In genomic region chr3R:8650741-8651140, dm6 we compare ENCODE assay signal across 4 fruit fly cellular contexts.
TF ChIP-seq lines count a peak whose summit lies in the region.

Gene Mkk4 (minus strand): TSS chr3R:8650796.
Gene SLIRP2 (plus strand): TSS chr3R:8651084.

TF ChIP-seq in whole organism, adult, 20 proteins besides CTCF, POLR2A, EP300 and RAD21 (continued from another document):
- TF ChIP-seq CG12768 (GFP tag; optimal IDR thresholded peaks at IDR 0.05; lab: Kevin White, UChicago): peak; percentile 98
- TF ChIP-seq cic (GFP tag; optimal IDR thresholded peaks at IDR 0.05; lab: Kevin White, UChicago): peak; percentile 88

TF ChIP-seq in whole organism, embryonic, 481 proteins besides CTCF, POLR2A, EP300 and RAD21 (continued from another document and continues in another):
- TF ChIP-seq sim (GFP tag; IDR thresholded peaks at IDR 0.05; lab: Robert Waterston, UW): peak; percentile 98
- TF ChIP-seq CG10979 (tag; optimal IDR thresholded peaks at IDR 0.05; lab: Kevin White, UChicago): peak; percentile 98
- TF ChIP-seq tap (tag; optimal IDR thresholded peaks at IDR 0.05; lab: Kevin White, UChicago): peak; percentile 98
- peak; percentile 99 for TF ChIP-seq CG9609 (GFP tag; optimal IDR thresholded peaks at IDR 0.05; lab: Kevin White, UChicago)
- TF ChIP-seq CG30431 (GFP tag; optimal IDR thresholded peaks at IDR 0.05; lab: Kevin White, UChicago): peak; percentile 99
- TF ChIP-seq CG7745 (tag; optimal IDR thresholded peaks at IDR 0.05; lab: Kevin White, UChicago): peak; percentile 80
- TF ChIP-seq crc (GFP tag; optimal IDR thresholded peaks at IDR 0.05; lab: Kevin White, UChicago): peak; percentile 95
- peak; percentile 99 for TF ChIP-seq fu2 (GFP tag; optimal IDR thresholded peaks at IDR 0.05; lab: Kevin White, UChicago)
- peak; percentile 100 for TF ChIP-seq CG6689 (GFP tag; IDR thresholded peaks at IDR 0.05; lab: Robert Waterston, UW)
- TF ChIP-seq pzg (GFP tag; optimal IDR thresholded peaks at IDR 0.05; lab: Kevin White, UChicago): peak; percentile 85
- peak; percentile 99 for TF ChIP-seq so (GFP tag; IDR thresholded peaks at IDR 0.05; lab: Robert Waterston, UW)
- no peak for TF ChIP-seq sc (optimal IDR thresholded peaks at IDR 0.05; lab: Kevin White, UChicago)
- peak; percentile 98 for TF ChIP-seq sc (GFP tag; optimal IDR thresholded peaks at IDR 0.05; lab: Kevin White, UChicago)
- peak; percentile 99 for TF ChIP-seq CG2712 (tag; optimal IDR thresholded peaks at IDR 0.05; lab: Kevin White, UChicago)
- peak; percentile 99 for TF ChIP-seq bab2 (GFP tag; optimal IDR thresholded peaks at IDR 0.05; lab: Kevin White, UChicago)
- TF ChIP-seq tin (GFP tag; optimal IDR thresholded peaks at IDR 0.05; lab: Kevin White, UChicago): peak; percentile 99
- TF ChIP-seq jumu (GFP tag; optimal IDR thresholded peaks at IDR 0.05; lab: Kevin White, UChicago): peak; percentile 99
- TF ChIP-seq salm (tag; optimal IDR thresholded peaks at IDR 0.05; lab: Kevin White, UChicago): peak; percentile 97
- TF ChIP-seq CG8765 (GFP tag; IDR thresholded peaks at IDR 0.05; lab: Robert Waterston, UW): peak; percentile 98
- peak; percentile 99 for TF ChIP-seq gro (GFP tag; optimal IDR thresholded peaks at IDR 0.05; lab: Kevin White, UChicago)
- peak; percentile 72 for TF ChIP-seq bigmax (GFP tag; optimal IDR thresholded peaks at IDR 0.05; lab: Kevin White, UChicago)
- peak; percentile 97 for TF ChIP-seq bowl (GFP tag; IDR thresholded peaks at IDR 0.05; lab: Robert Waterston, UW)
- TF ChIP-seq HLHmδ (GFP tag; optimal IDR thresholded peaks at IDR 0.05; lab: Kevin White, UChicago): peak; percentile 10
- peak; percentile 98 for TF ChIP-seq CG7556 (GFP tag; optimal IDR thresholded peaks at IDR 0.05; lab: Kevin White, UChicago)
- peak; percentile 97 for TF ChIP-seq ham (GFP tag; IDR thresholded peaks at IDR 0.05; lab: Robert Waterston, UW)
- peak; percentile 98 for TF ChIP-seq emc (GFP tag; optimal IDR thresholded peaks at IDR 0.05; lab: Kevin White, UChicago)
- peak; percentile 99 for TF ChIP-seq dpn (GFP tag; optimal IDR thresholded peaks at IDR 0.05; lab: Kevin White, UChicago)
- peak; percentile 97 for TF ChIP-seq Nf-YA (GFP tag; IDR thresholded peaks at IDR 0.05; lab: Robert Waterston, UW)
- TF ChIP-seq Stat92E (GFP tag; optimal IDR thresholded peaks at IDR 0.05; lab: Kevin White, UChicago): peak in 1 of 3 experiments; percentile 95
- peak; percentile 98 for TF ChIP-seq CG3838 (GFP tag; optimal IDR thresholded peaks at IDR 0.05; lab: Kevin White, UChicago)
- TF ChIP-seq unpg (GFP tag; optimal IDR thresholded peaks at IDR 0.05; lab: Kevin White, UChicago): peak; percentile 99
- peak; percentile 99 for TF ChIP-seq Abd-B (GFP tag; optimal IDR thresholded peaks at IDR 0.05; lab: Kevin White, UChicago)
- TF ChIP-seq Mes4 (GFP tag; optimal IDR thresholded peaks at IDR 0.05; lab: Kevin White, UChicago): peak; percentile 98
- peak; percentile 98 for TF ChIP-seq CG12155 (GFP tag; optimal IDR thresholded peaks at IDR 0.05; lab: Kevin White, UChicago)
- TF ChIP-seq NC2β (GFP tag; optimal IDR thresholded peaks at IDR 0.05; lab: Kevin White, UChicago): peak; percentile 98
- TF ChIP-seq trh (GFP tag; optimal IDR thresholded peaks at IDR 0.05; lab: Kevin White, UChicago): peak; percentile 98
- TF ChIP-seq eyg (GFP tag; optimal IDR thresholded peaks at IDR 0.05; lab: Kevin White, UChicago): peak; percentile 98
- peak; percentile 95 for TF ChIP-seq Hand (GFP tag; optimal IDR thresholded peaks at IDR 0.05; lab: Kevin White, UChicago)
- TF ChIP-seq CG16815 (GFP tag; optimal IDR thresholded peaks at IDR 0.05; lab: Kevin White, UChicago): peak; percentile 99
- TF ChIP-seq Usf (GFP tag; optimal IDR thresholded peaks at IDR 0.05; lab: Kevin White, UChicago): peak; percentile 98
- no peak for TF ChIP-seq yki (optimal IDR thresholded peaks at IDR 0.05; lab: Kevin White, UChicago)
- TF ChIP-seq CG3407 (GFP tag; optimal IDR thresholded peaks at IDR 0.05; lab: Kevin White, UChicago): peak; percentile 98
- peak; percentile 98 for TF ChIP-seq grau (tag; optimal IDR thresholded peaks at IDR 0.05; lab: Kevin White, UChicago)

TF ChIP-seq in whole organism, prepupa, 60 proteins besides CTCF, POLR2A, EP300 and RAD21 (continued from another document):
- peak; percentile 98 for TF ChIP-seq Lpt (GFP tag; optimal IDR thresholded peaks at IDR 0.05; lab: Kevin White, UChicago)
- peak; percentile 99 for TF ChIP-seq CG6163 (GFP tag; IDR thresholded peaks at IDR 0.05; lab: Robert Waterston, UW)
- TF ChIP-seq CG6276 (GFP tag; optimal IDR thresholded peaks at IDR 0.05; lab: Kevin White, UChicago): peak; percentile 98
- TF ChIP-seq CG32006 (GFP tag; optimal IDR thresholded peaks at IDR 0.05; lab: Kevin White, UChicago): peak; percentile 99
- TF ChIP-seq dac (GFP tag; optimal IDR thresholded peaks at IDR 0.05; lab: Kevin White, UChicago): peak; percentile 97
- TF ChIP-seq Blimp-1 (GFP tag; optimal IDR thresholded peaks at IDR 0.05; lab: Kevin White, UChicago): peak; percentile 93
- TF ChIP-seq CG10669 (GFP tag; optimal IDR thresholded peaks at IDR 0.05; lab: Kevin White, UChicago): peak; percentile 99
- TF ChIP-seq vri (GFP tag; optimal IDR thresholded peaks at IDR 0.05; lab: Kevin White, UChicago): peak; percentile 98
- TF ChIP-seq Eip78C (GFP tag; lab: Kevin White, UChicago): peak; percentile 100
- peak; percentile 99 for TF ChIP-seq CG8119 (GFP tag; IDR thresholded peaks at IDR 0.05; lab: Robert Waterston, UW)
- peak; percentile 99 for TF ChIP-seq net (GFP tag; optimal IDR thresholded peaks at IDR 0.05; lab: Kevin White, UChicago)
- peak; percentile 99 for TF ChIP-seq eg (GFP tag; IDR thresholded peaks at IDR 0.05; lab: Robert Waterston, UW)
- TF ChIP-seq CG34406 (GFP tag; optimal IDR thresholded peaks at IDR 0.05; lab: Kevin White, UChicago): peak; percentile 99
- TF ChIP-seq CG7368 (GFP tag; optimal IDR thresholded peaks at IDR 0.05; lab: Kevin White, UChicago): peak; percentile 98
- TF ChIP-seq OdsH (GFP tag; optimal IDR thresholded peaks at IDR 0.05; lab: Kevin White, UChicago): peak; percentile 99
- peak; percentile 99 for TF ChIP-seq Hr39 (GFP tag; optimal IDR thresholded peaks at IDR 0.05; lab: Kevin White, UChicago)
- peak; percentile 99 for TF ChIP-seq topi (GFP tag; optimal IDR thresholded peaks at IDR 0.05; lab: Kevin White, UChicago)
- TF ChIP-seq CG4318 (GFP tag; optimal IDR thresholded peaks at IDR 0.05; lab: Kevin White, UChicago): peak; percentile 98
- peak; percentile 99 for TF ChIP-seq CG3032 (tag; optimal IDR thresholded peaks at IDR 0.05; lab: Kevin White, UChicago)
- TF ChIP-seq Ets96B (tag; optimal IDR thresholded peaks at IDR 0.05; lab: Kevin White, UChicago): peak; percentile 98
- TF ChIP-seq acj6 (GFP tag; optimal IDR thresholded peaks at IDR 0.05; lab: Kevin White, UChicago): peak; percentile 99
- peak; percentile 99 for TF ChIP-seq Sox15 (GFP tag; optimal IDR thresholded peaks at IDR 0.05; lab: Kevin White, UChicago)
- TF ChIP-seq Sox14 (GFP tag; optimal IDR thresholded peaks at IDR 0.05; lab: Kevin White, UChicago): peak; percentile 99
- TF ChIP-seq cyc (GFP tag; optimal IDR thresholded peaks at IDR 0.05; lab: Kevin White, UChicago): peak; percentile 99
- TF ChIP-seq CG6792 (GFP tag; optimal IDR thresholded peaks at IDR 0.05; lab: Kevin White, UChicago): peak; percentile 99
- peak; percentile 96 for TF ChIP-seq Eip93F (GFP tag; optimal IDR thresholded peaks at IDR 0.05; lab: Kevin White, UChicago)
- TF ChIP-seq ss (GFP tag; optimal IDR thresholded peaks at IDR 0.05; lab: Kevin White, UChicago): peak; percentile 96 to 97
- TF ChIP-seq CG8632 (GFP tag; optimal IDR thresholded peaks at IDR 0.05; lab: Kevin White, UChicago): peak; percentile 98
- TF ChIP-seq CG11902 (GFP tag; optimal IDR thresholded peaks at IDR 0.05; lab: Kevin White, UChicago): peak; percentile 98
- peak; percentile 98 for TF ChIP-seq CG11762 (GFP tag; optimal IDR thresholded peaks at IDR 0.05; lab: Kevin White, UChicago; ENCODE audit: insufficient read depth)
- peak; percentile 98 for TF ChIP-seq CG11294 (GFP tag; IDR thresholded peaks at IDR 0.05; lab: Robert Waterston, UW)
- peak; percentile 99 for TF ChIP-seq Hr4 (GFP tag; optimal IDR thresholded peaks at IDR 0.05; lab: Kevin White, UChicago)
- TF ChIP-seq salr (GFP tag; optimal IDR thresholded peaks at IDR 0.05; lab: Kevin White, UChicago): peak; percentile 97 to 98
- peak; percentile 99 for TF ChIP-seq CG15336 (GFP tag; IDR thresholded peaks at IDR 0.05; lab: Robert Waterston, UW)
- TF ChIP-seq CG6808 (GFP tag; optimal IDR thresholded peaks at IDR 0.05; lab: Kevin White, UChicago): peak; percentile 97
- TF ChIP-seq dsx (GFP tag; optimal IDR thresholded peaks at IDR 0.05; lab: Kevin White, UChicago; ENCODE audit: poor library complexity, severe bottlenecking): peak; percentile 98
- peak; percentile 90 for TF ChIP-seq Hr38 (GFP tag; optimal IDR thresholded peaks at IDR 0.05; lab: Kevin White, UChicago)
- peak; percentile 99 for TF ChIP-seq esn (GFP tag; optimal IDR thresholded peaks at IDR 0.05; lab: Kevin White, UChicago)
- peak; percentile 98 for TF ChIP-seq CG1621 (tag; optimal IDR thresholded peaks at IDR 0.05; lab: Kevin White, UChicago)
- peak; percentile 99 for TF ChIP-seq Smox (GFP tag; optimal IDR thresholded peaks at IDR 0.05; lab: Kevin White, UChicago)
- TF ChIP-seq lz (GFP tag; optimal IDR thresholded peaks at IDR 0.05; lab: Kevin White, UChicago): peak; percentile 99
TF ChIP-seq in whole organism, prepupa: peak in this region for 60.

TF ChIP-seq in whole organism, wandering third instar larva, 38 proteins besides CTCF, POLR2A, EP300 and RAD21 (continued from another document):
- TF ChIP-seq usp (GFP tag; optimal IDR thresholded peaks at IDR 0.05; lab: Kevin White, UChicago) (no peak), brk (GFP tag; optimal IDR thresholded peaks at IDR 0.05; lab: Kevin White, UChicago) (peak; percentile 95), rgr (GFP tag; optimal IDR thresholded peaks at IDR 0.05; lab: Kevin White, UChicago) (peak; percentile 99), CrebA (GFP tag; optimal IDR thresholded peaks at IDR 0.05; lab: Kevin White, UChicago; ENCODE audit: borderline replicate concordance) (no peak), dmrt93B (GFP tag; optimal IDR thresholded peaks at IDR 0.05; lab: Kevin White, UChicago) (peak; percentile 98), Myc (optimal IDR thresholded peaks at IDR 0.05; lab: Kevin White, UChicago) (no peak), CG32264 (GFP tag; optimal IDR thresholded peaks at IDR 0.05; lab: Kevin White, UChicago) (peak; percentile 96), Sp1 (GFP tag; optimal IDR thresholded peaks at IDR 0.05; lab: Kevin White, UChicago) (peak; percentile 98), Hr83 (GFP tag; optimal IDR thresholded peaks at IDR 0.05; lab: Kevin White, UChicago; ENCODE audit: poor library complexity, severe bottlenecking) (peak; percentile 91), Hnf4 (GFP tag; optimal IDR thresholded peaks at IDR 0.05; lab: Kevin White, UChicago) (peak; percentile 99), dsf (GFP tag; optimal IDR thresholded peaks at IDR 0.05; lab: Kevin White, UChicago; ENCODE audit: borderline replicate concordance) (peak; percentile 95), Jra (GFP tag; optimal IDR thresholded peaks at IDR 0.05; lab: Kevin White, UChicago) (peak; percentile 96), Hr78 (GFP tag; optimal IDR thresholded peaks at IDR 0.05; lab: Kevin White, UChicago) (no peak), CG9705 (GFP tag; optimal IDR thresholded peaks at IDR 0.05; lab: Kevin White, UChicago) (peak; percentile 98), HLH106 (tag; optimal IDR thresholded peaks at IDR 0.05; lab: Kevin White, UChicago) (peak; percentile 99), br (GFP tag; optimal IDR thresholded peaks at IDR 0.05; lab: Kevin White, UChicago) (peak; percentile 99)
TF ChIP-seq in whole organism, wandering third instar larva: peak in this region for 26.
